Worm (Caenorhabditis elegans) whole organism, young adult: ENCODE data around the gene clec-252.
"Not testable (repeated sequence)": the region's sequence is repeated elsewhere in the genome, so short reads cannot be mapped to it uniquely, and the experiment has no call there.

Experiments
- ceh-91 ChIP-seq: fragments of 200-800 bp; sonication (Bioruptor generic); IDR thresholded peaks from 2 replicates; pipeline ENCODE4 v1.3.6; 2022; ENCODE audit warnings: missing genetic modification reagents, missing genetic modification characterization, missing compliant biosample characterization
- dpff-1 ChIP-seq: sonication (generic microtip); optimal IDR thresholded peaks from 2 replicates; lab custom pipeline; 2017; ENCODE audit warnings: mild to moderate bottlenecking, missing genetic modification characterization, missing compliant biosample characterization
- egl-44 ChIP-seq: fragments of 200-800 bp; sonication (Bioruptor generic); IDR thresholded peaks from 2 replicates; pipeline ENCODE4 v1.3.6; 2022; ENCODE audit warnings: missing genetic modification reagents, missing genetic modification characterization, missing compliant biosample characterization
- hmg-20 ChIP-seq: fragments of 200-800 bp; sonication (Bioruptor generic); IDR thresholded peaks from 2 replicates; pipeline ENCODE4 v1.3.6; 2022; ENCODE audit warnings: missing genetic modification reagents, missing genetic modification characterization, missing compliant biosample characterization
- hsf-1 ChIP-seq: fragments of 200-800 bp; sonication (Bioruptor generic); IDR thresholded peaks from 2 replicates; pipeline ENCODE4 v1.3.6; 2022; ENCODE audit warnings: missing genetic modification reagents, missing genetic modification characterization, missing compliant biosample characterization
- sdz-38 ChIP-seq: sonication (generic microtip); optimal IDR thresholded peaks from 2 replicates; lab custom pipeline; 2016; ENCODE audit warnings: missing genotype, missing genetic modification characterization, missing compliant biosample characterization
- sea-2 ChIP-seq: fragments of 200-800 bp; sonication (Bioruptor generic); IDR thresholded peaks from 2 replicates; pipeline ENCODE4 v1.3.6; 2022; ENCODE audit warnings: missing genetic modification characterization, missing compliant biosample characterization
- unc-130 ChIP-seq: sonication (generic microtip); optimal IDR thresholded peaks from 2 replicates; lab custom pipeline; 2016; ENCODE audit warnings: missing genetic modification reagents, missing genetic modification characterization, missing compliant biosample characterization
- unc-62 ChIP-seq: fragments of 150-350 bp; optimal IDR thresholded peaks from 2 replicates; lab custom pipeline; 2014; ENCODE audit warnings: missing biosample characterization, missing genetic modification reagents, missing genetic modification characterization

ce11 chrV:18724810-18725209 is 23.8 kb downstream of the clec-252 start:
- 0 out of 2 replicates have a peak, but pooled peaks have one; percentile 32 for TF ChIP-seq hsf-1 (GFP tag; lab: Robert Waterston, UW)
- TF ChIP-seq sea-2; sdz-38 (tag; lab: Kevin White, UChicago); unc-130; hmg-20 (GFP tag; lab: Robert Waterston, UW); unc-62 (GFP tag; lab: Kevin White, UChicago); egl-44 (GFP tag; lab: Robert Waterston, UW); dpff-1; ceh-91 (GFP tag; lab: Robert Waterston, UW): not testable (repeated sequence)
